Worm (Caenorhabditis elegans): ENCODE results near the gene F29F11.20.
A peak's percentile ranks its signal among the peaks of the same experiment; 100 is the strongest.

F29F11.20 gene

DNA sequence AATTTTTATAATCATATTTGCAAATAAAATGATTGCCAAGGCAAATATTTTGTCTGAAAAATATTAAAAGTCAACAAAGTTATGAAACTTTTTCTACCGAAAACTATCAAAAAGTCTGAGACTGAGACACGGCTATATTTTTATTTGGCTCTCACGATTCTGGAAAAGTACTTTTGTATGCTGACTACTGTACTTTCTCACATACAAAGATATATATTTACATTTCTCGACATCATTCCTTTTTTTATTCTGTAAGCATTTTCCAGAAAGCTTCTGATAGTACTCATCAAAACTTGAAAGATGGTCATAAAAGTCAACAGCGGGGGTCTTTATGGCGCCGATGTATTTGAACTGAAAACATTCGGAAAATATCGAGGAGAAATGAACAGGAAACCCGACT, 39.6 kb upstream of the F29F11.20 start, which contains the start of gene aqp-6:
Gene aqp-6, plus strand, starts transcription at position 301 of the 400 bp plus-strand sequence.
- TF ChIP-seq nhr-41 (GFP tag; IDR thresholded peaks at IDR 0.05) (no peak), sdz-12 (GFP tag; optimal IDR thresholded peaks at IDR 0.05) (no peak), spr-1 (tag; optimal IDR thresholded peaks at IDR 0.05) (no peak), dpl-1 (GFP tag; optimal IDR thresholded peaks at IDR 0.05) (no peak), Y105C5A.15 (GFP tag; IDR thresholded peaks at IDR 0.05) (no peak)

DNA sequence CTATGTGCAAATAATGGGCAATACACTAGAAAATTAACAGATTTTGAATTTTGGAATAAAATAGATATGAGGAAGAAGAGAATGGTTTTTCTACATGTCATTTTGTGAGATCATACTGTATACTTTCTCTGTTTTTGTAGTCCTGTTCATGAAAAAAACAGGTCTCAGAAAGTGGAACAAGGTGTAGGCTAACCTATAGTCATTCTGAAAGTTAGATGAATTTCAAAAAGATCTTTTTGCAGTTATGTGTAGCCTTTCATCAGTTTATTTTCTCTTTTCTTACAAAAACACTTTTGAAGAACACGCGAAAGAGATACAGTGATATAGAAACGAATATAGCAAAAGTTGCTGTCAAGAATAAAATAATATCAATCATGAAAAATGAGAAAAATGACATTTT, 33.5 kb upstream of the F29F11.20 start, which contains the start of gene ugt-35:
Gene ugt-35, minus strand, starts transcription at position 101 of the 400 bp plus-strand sequence.
- TF ChIP-seq pha-4 (GFP tag; IDR thresholded peaks at IDR 0.05) = no peak
- TF ChIP-seq pha-4 (tag; optimal IDR thresholded peaks at IDR 0.05) = no peak
- TF ChIP-seq madf-9 (GFP tag; conservative IDR thresholded peaks at IDR 0.05) = no peak
- TF ChIP-seq T20F7.1 (GFP tag; optimal IDR thresholded peaks at IDR 0.05) = no peak
- no peak for TF ChIP-seq egl-27 (tag; optimal IDR thresholded peaks at IDR 0.05)
- no peak for TF ChIP-seq aly-2 (tag; optimal IDR thresholded peaks at IDR 0.05)
- no peak for TF ChIP-seq mxl-2 (GFP tag; conservative IDR thresholded peaks at IDR 0.05)
- no peak for TF ChIP-seq vab-7 (GFP tag; IDR thresholded peaks at IDR 0.05)
- no peak for TF ChIP-seq mes-2 (tag; optimal IDR thresholded peaks at IDR 0.05; ENCODE audit: poor library complexity, severe bottlenecking)
- no peak for TF ChIP-seq dve-1 (tag; optimal IDR thresholded peaks at IDR 0.05; ENCODE audit: insufficient read depth)
- TF ChIP-seq nhr-237 (tag; optimal IDR thresholded peaks at IDR 0.05) = no peak
- no peak for TF ChIP-seq dmd-8 (GFP tag; IDR thresholded peaks at IDR 0.05)

DNA sequence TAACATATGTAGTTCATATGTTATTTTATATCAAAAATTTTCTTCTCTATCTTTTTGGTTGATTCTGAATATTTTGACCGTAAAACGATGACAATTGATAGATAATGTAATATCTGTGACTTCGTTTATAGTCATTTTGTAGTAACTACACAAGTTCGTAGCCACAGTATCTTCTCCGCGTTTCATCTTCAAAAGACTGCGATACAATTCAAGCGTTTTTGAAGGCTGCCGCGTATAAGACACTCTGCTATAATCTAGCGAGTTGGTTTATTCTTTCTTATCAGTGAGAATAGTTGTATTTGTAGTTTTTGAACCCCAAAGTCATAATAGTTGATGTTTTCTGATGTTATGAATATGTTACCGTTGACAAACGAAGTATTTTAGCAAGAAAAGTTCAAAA, 30.7 kb upstream of the F29F11.20 start, which contains the start of gene ugt-34:
Gene ugt-34, minus strand, starts transcription at position 21 of the 400 bp plus-strand sequence.
- TF ChIP-seq Y48G9A.11 (GFP tag; IDR thresholded peaks at IDR 0.05) (no peak), pqm-1 (tag; optimal IDR thresholded peaks at IDR 0.05) (peak; percentile 9), nhr-28 (tag; optimal IDR thresholded peaks at IDR 0.05) (peak; percentile 99), set-16 (GFP tag; IDR thresholded peaks at IDR 0.05) (no peak)

DNA sequence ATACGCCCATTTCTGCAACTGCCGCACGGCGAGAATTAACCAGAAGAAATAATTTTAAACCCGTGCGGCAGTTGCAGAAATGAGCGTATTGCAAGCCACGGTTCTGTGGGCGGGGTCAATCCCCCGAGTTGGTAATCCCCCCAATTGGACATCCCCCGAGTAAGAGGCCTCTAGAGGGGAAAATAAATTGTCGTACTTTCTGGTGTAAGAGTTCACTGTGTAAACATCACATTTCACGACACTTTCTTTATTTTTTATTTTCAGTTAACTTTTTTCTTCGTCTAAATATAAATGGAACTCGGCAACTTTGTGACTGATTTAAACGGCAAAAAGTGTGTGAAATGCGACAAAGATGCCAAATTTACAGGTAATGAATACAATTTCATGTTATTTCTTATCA, 29.7 kb upstream of the F29F11.20 start, which contains the start of gene tut-2:
Gene tut-2, plus strand, starts transcription at position 277 of the 400 bp plus-strand sequence.
- TF ChIP-seq ama-1 (optimal IDR thresholded peaks at IDR 0.05) = no peak
- TF ChIP-seq dpl-1 (GFP tag; optimal IDR thresholded peaks at IDR 0.05) = peak; percentile 22

DNA sequence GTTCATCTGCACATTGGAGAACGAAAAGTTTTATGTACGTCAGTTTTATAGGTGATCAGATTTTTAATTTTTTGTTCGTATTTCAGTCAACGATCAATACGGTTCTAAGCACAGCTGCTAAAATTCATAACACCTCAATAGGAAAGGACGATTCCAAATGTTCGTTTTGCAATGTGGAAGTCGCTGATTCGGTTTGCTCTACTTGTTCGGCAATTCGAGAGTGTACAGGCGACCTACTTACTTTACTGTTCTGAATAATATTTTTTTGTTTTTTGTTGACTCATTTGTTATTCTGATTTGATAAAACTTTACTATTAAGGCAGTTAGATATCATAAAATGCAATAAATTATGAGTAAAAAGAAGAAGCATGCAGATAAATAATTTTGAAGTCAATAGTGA, 28.4 kb upstream of the F29F11.20 start:
- TF ChIP-seq ctbp-1 (GFP tag; IDR thresholded peaks at IDR 0.05) = no peak
- no peak for TF ChIP-seq dmd-6 (GFP tag; IDR thresholded peaks at IDR 0.05)
- 0 out of 2 replicates have a peak, but pooled peaks have one; percentile 38 for TF ChIP-seq arid-1 (GFP tag; conservative IDR thresholded peaks at IDR 0.05)
- no peak for TF ChIP-seq hlh-30 (tag; optimal IDR thresholded peaks at IDR 0.05; ENCODE audit: insufficient read depth)
- no peak for TF ChIP-seq zfp-3 (GFP tag; conservative IDR thresholded peaks at IDR 0.05)
- TF ChIP-seq lin-39 (tag; optimal IDR thresholded peaks at IDR 0.05) = no peak
- TF ChIP-seq nhr-25 (tag; optimal IDR thresholded peaks at IDR 0.05; ENCODE audit: borderline replicate concordance, insufficient read depth) = no peak
- TF ChIP-seq rbr-2 (tag; optimal IDR thresholded peaks at IDR 0.05) = no peak
- no peak for TF ChIP-seq jun-1 (tag; optimal IDR thresholded peaks at IDR 0.05)
- no peak for TF ChIP-seq daf-12 (tag; optimal IDR thresholded peaks at IDR 0.05)
- no peak for TF ChIP-seq zfp-2 (tag; optimal IDR thresholded peaks at IDR 0.05)
- no peak for TF ChIP-seq pha-4 (GFP tag; IDR thresholded peaks at IDR 0.05)
- no peak for TF ChIP-seq pha-4 (tag; optimal IDR thresholded peaks at IDR 0.05)
- no peak for TF ChIP-seq ceh-28 (tag; optimal IDR thresholded peaks at IDR 0.05)
- peak; percentile 26 for TF ChIP-seq F49E8.2 (tag; optimal IDR thresholded peaks at IDR 0.05; ENCODE audit: borderline replicate concordance)
- TF ChIP-seq gei-8 (GFP tag; optimal IDR thresholded peaks at IDR 0.05) = no peak
